Fruit fly (Drosophila melanogaster) whole organism, adult: ENCODE results near the gene CG13252.

ENCODE experiments used
- CG11617 ChIP-seq: fragments of 200-800 bp; sonication (Bioruptor generic); optimal IDR thresholded peaks from 2 replicates; lab custom pipeline; 2017; ENCODE audit warnings: mild to moderate bottlenecking, missing biosample characterization, missing genetic modification reagents, missing genetic modification characterization
- CG12768 ChIP-seq: fragments of 200-800 bp; sonication (Bioruptor generic); optimal IDR thresholded peaks from 2 replicates; lab custom pipeline; 2017; ENCODE audit warnings: missing biosample characterization, missing genetic modification characterization, mild to moderate bottlenecking, moderate library complexity, missing genetic modification reagents
- CG14711 ChIP-seq: fragments of 200-800 bp; sonication (Bioruptor generic); optimal IDR thresholded peaks from 2 replicates; lab custom pipeline; 2018; ENCODE audit warnings: missing biosample characterization, mild to moderate bottlenecking, missing genetic modification characterization, moderate library complexity
- CG33017 ChIP-seq: fragments of 200-800 bp; sonication (Bioruptor generic); optimal IDR thresholded peaks from 2 replicates; lab custom pipeline; 2018; ENCODE audit warnings: missing biosample characterization, mild to moderate bottlenecking, missing genetic modification characterization, moderate library complexity
- CG5204 ChIP-seq: fragments of 200-800 bp; sonication (Bioruptor generic); optimal IDR thresholded peaks from 2 replicates; lab custom pipeline; 2016; ENCODE audit warnings: missing biosample characterization, missing genetic modification characterization
- CG7045 ChIP-seq: fragments of 200-800 bp; sonication (Bioruptor generic); optimal IDR thresholded peaks from 2 replicates; lab custom pipeline; 2017; ENCODE audit warnings: missing biosample characterization, mild to moderate bottlenecking, missing genetic modification characterization
- CG7101 ChIP-seq: fragments of 200-800 bp; sonication (Bioruptor generic); optimal IDR thresholded peaks from 2 replicates; lab custom pipeline; 2018; ENCODE audit warnings: missing biosample characterization, mild to moderate bottlenecking, missing genetic modification characterization, moderate library complexity
- Hr96 ChIP-seq: fragments of 200-800 bp; sonication (Bioruptor generic); optimal IDR thresholded peaks from 2 replicates; lab custom pipeline; 2016; ENCODE audit warnings: missing biosample characterization, missing genetic modification characterization
- cnc ChIP-seq, 2 experiments: fragments of >200 bp; optimal IDR thresholded peaks; 2 replicates each; lab custom pipeline; 2017
- kay ChIP-seq: fragments of 200-800 bp; sonication (Bioruptor generic); peaks from one replicate; lab custom pipeline; 2016; ENCODE audit warnings: missing biosample characterization, missing genetic modification characterization, borderline replicate concordance
- ovo ChIP-seq: fragments of 200-800 bp; sonication (Bioruptor generic); optimal IDR thresholded peaks from 2 replicates; lab custom pipeline; 2016; ENCODE audit warnings: missing biosample characterization, missing genetic modification characterization
- pad ChIP-seq: fragments of 200-800 bp; sonication (Bioruptor generic); optimal IDR thresholded peaks from 3 replicates; lab custom pipeline; 2017; ENCODE audit warnings: missing biosample characterization, missing genetic modification characterization, mild to moderate bottlenecking, moderate library complexity, missing genetic modification reagents
- toe ChIP-seq: fragments of 200-800 bp; sonication (Bioruptor generic); optimal IDR thresholded peaks from 2 replicates; lab custom pipeline; 2016; ENCODE audit warnings: missing biosample characterization, missing genetic modification characterization

DNA sequence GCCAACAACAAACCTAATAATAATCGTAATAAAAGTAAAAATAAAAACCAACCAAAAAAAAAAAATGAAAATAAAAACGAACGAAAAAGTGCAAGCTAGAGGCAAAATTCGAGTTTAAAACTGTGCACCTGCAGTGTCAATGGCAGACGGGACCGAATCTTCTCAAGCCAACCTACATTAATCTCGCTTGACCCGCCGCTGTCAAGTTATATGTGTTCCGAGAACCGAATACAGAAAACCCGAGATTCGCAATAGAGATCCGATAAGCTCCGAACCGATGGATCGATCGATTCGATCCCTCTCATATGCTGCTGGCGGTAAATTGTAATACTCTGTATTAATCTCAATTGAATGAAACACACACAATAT is 42.2 kb downstream of the CG13252 start:
- TF ChIP-seq cnc (optimal IDR thresholded peaks at IDR 0.05; lab: Kevin White, UChicago) (no peak), kay (no peak), Hr96 (GFP tag; lab: Kevin White, UChicago) (no peak), CG12768 (GFP tag; lab: Kevin White, UChicago) (no peak), CG7101 (tag; lab: Kevin White, UChicago) (no peak), pad (no peak), CG7045 (GFP tag; lab: Kevin White, UChicago) (no peak), CG5204 (GFP tag; lab: Kevin White, UChicago) (no peak), CG14711 (tag; lab: Kevin White, UChicago) (no peak), ovo (no peak), CG33017 (tag; lab: Kevin White, UChicago) (no peak), toe (GFP tag; lab: Kevin White, UChicago) (no peak), CG11617 (no peak)
